Worm (Caenorhabditis elegans) whole organism, midembryonic: ENCODE results near the gene F28E10.4.

Source experiments
- T22C8.4 ChIP-seq: fragments of 200-800 bp; sonication (Bioruptor generic); IDR thresholded peaks from 2 replicates; pipeline ENCODE4 v1.3.6; 2022; ENCODE audit warnings: missing genetic modification characterization, missing compliant biosample characterization
- flt-1 ChIP-seq: fragments of 200-800 bp; sonication (Bioruptor generic); IDR thresholded peaks from 2 replicates; pipeline ENCODE4 v1.3.6; 2022; ENCODE audit warnings: missing genetic modification characterization, missing compliant biosample characterization
- med-1 ChIP-seq: sonication (generic microtip); optimal IDR thresholded peaks from 2 replicates; lab custom pipeline; 2017; ENCODE audit warnings: missing genetic modification characterization, mild to moderate bottlenecking, missing compliant biosample characterization, antibody characterized with exemption, missing genetic modification reagents; ENCODE audit not compliant: insufficient read depth
- ref-1 ChIP-seq: fragments of 200-800 bp; sonication (Bioruptor generic); conservative IDR thresholded peaks from 2 replicates; pipeline ENCODE4 v1.3.6; 2022; ENCODE audit warnings: missing genetic modification reagents, missing genetic modification characterization, missing compliant biosample characterization
- ztf-23 ChIP-seq: fragments of 200-800 bp; sonication (Bioruptor generic); IDR thresholded peaks from 2 replicates; pipeline ENCODE4 v1.3.6; 2022; ENCODE audit warnings: missing genetic modification reagents, missing genetic modification characterization, missing compliant biosample characterization

- TF ChIP-seq ref-1 (GFP tag; lab: Robert Waterston, UW) (no peak), med-1 (no peak), ztf-23 (GFP tag; lab: Robert Waterston, UW) (no peak), T22C8.4 (GFP tag; lab: Robert Waterston, UW) (no peak), flt-1 (GFP tag; lab: Robert Waterston, UW) (no peak)
These were observed 10.1 kb downstream of the F28E10.4 start for ce11 chrIV:4557130-4557529.
